Fruit fly (Drosophila melanogaster): Measurements from ENCODE around the gene His2Av.
A peak's percentile ranks its signal among the peaks of the same experiment; 100 is the strongest.

The His2Av gene

dm6 chr3R:26892764-26893163 is 26.0 kb downstream of the His2Av start (continued):
- no peak for TF ChIP-seq CG9876 (GFP tag; optimal IDR thresholded peaks at IDR 0.05)
- TF ChIP-seq CG32532 (GFP tag; IDR thresholded peaks at IDR 0.05) = peak; percentile 26; the same call in 1 of the 2 replicates
- TF ChIP-seq fd96Cb (tag; optimal IDR thresholded peaks at IDR 0.05) = peak; percentile 52
- TF ChIP-seq run (tag; optimal IDR thresholded peaks at IDR 0.05) = no peak
- peak; percentile 25 for TF ChIP-seq dm (GFP tag; optimal IDR thresholded peaks at IDR 0.05)
- TF ChIP-seq ems (GFP tag; optimal IDR thresholded peaks at IDR 0.05) = no peak
- TF ChIP-seq CG2202 (tag; optimal IDR thresholded peaks at IDR 0.05) = no peak
- TF ChIP-seq Rfx (GFP tag; IDR thresholded peaks at IDR 0.05) = 0 out of 2 replicates have a peak, but pooled peaks have one; percentile 35
- no peak for TF ChIP-seq pan (optimal IDR thresholded peaks at IDR 0.05)
- no peak for TF ChIP-seq pan (GFP tag; optimal IDR thresholded peaks at IDR 0.05 in 1 of 2, IDR thresholded peaks at IDR 0.05 in 1 of 2)
- no peak for TF ChIP-seq CG31365 (tag; optimal IDR thresholded peaks at IDR 0.05)
- TF ChIP-seq disco-r (GFP tag; optimal IDR thresholded peaks at IDR 0.05) = peak; percentile 13
- TF ChIP-seq BtbVII (GFP tag; optimal IDR thresholded peaks at IDR 0.05) = no peak
- no peak for TF ChIP-seq crc (GFP tag; optimal IDR thresholded peaks at IDR 0.05)
- 0 out of 3 replicates have a peak, but pooled peaks have one; percentile 37 for TF ChIP-seq CG11695 (GFP tag; IDR thresholded peaks at IDR 0.05)
- no peak for TF ChIP-seq CG2199 (GFP tag; IDR thresholded peaks at IDR 0.05)
- TF ChIP-seq E2f2 (GFP tag; IDR thresholded peaks at IDR 0.05) = no peak
- no peak for TF ChIP-seq CG3838 (GFP tag; optimal IDR thresholded peaks at IDR 0.05)
- TF ChIP-seq inv (GFP tag; IDR thresholded peaks at IDR 0.05; ENCODE audit: partially characterized antibody) = no peak
- no peak for TF ChIP-seq Hmx (GFP tag; optimal IDR thresholded peaks at IDR 0.05)
- no peak for TF ChIP-seq CTCF (GFP tag; optimal IDR thresholded peaks at IDR 0.05)
- peak; percentile 22 for TF ChIP-seq Blimp-1 (GFP tag; optimal IDR thresholded peaks at IDR 0.05)
- peak; percentile 28 for TF ChIP-seq jing (GFP tag; optimal IDR thresholded peaks at IDR 0.05)
- TF ChIP-seq z (GFP tag; IDR thresholded peaks at IDR 0.05) = no peak
- peak; percentile 33; the same call in 1 of the 2 replicates for TF ChIP-seq CG14014 (GFP tag; IDR thresholded peaks at IDR 0.05)
- TF ChIP-seq nerfin-1 (tag; optimal IDR thresholded peaks at IDR 0.05) = no peak
- 0 out of 2 replicates have a peak, but pooled peaks have one; percentile 17 for TF ChIP-seq E2f1 (GFP tag; IDR thresholded peaks at IDR 0.05)
- TF ChIP-seq Elba2 (GFP tag; optimal IDR thresholded peaks at IDR 0.05) = no peak
- peak; percentile 12 for TF ChIP-seq Chrac-16 (GFP tag; optimal IDR thresholded peaks at IDR 0.05)
- no peak for TF ChIP-seq CG1647 (GFP tag; optimal IDR thresholded peaks at IDR 0.05)
- peak; percentile 37 for TF ChIP-seq Ets65A (GFP tag)
- TF ChIP-seq CG1602 (GFP tag; optimal IDR thresholded peaks at IDR 0.05) = peak; percentile 7
- TF ChIP-seq CG10267 (tag; optimal IDR thresholded peaks at IDR 0.05) = peak; percentile 1
- TF ChIP-seq Usf (GFP tag; optimal IDR thresholded peaks at IDR 0.05) = no peak
- no peak for TF ChIP-seq Dfd (GFP tag; optimal IDR thresholded peaks at IDR 0.05)
- TF ChIP-seq kni (GFP tag; optimal IDR thresholded peaks at IDR 0.05) = no peak
- peak; percentile 27; the same call in 1 of the 2 replicates for TF ChIP-seq sisA (GFP tag; IDR thresholded peaks at IDR 0.05)
- TF ChIP-seq CG4820 (GFP tag; optimal IDR thresholded peaks at IDR 0.05) = no peak
- no peak for TF ChIP-seq ab (GFP tag; optimal IDR thresholded peaks at IDR 0.05)
- peak; percentile 41 for TF ChIP-seq CG15601 (tag; optimal IDR thresholded peaks at IDR 0.05)
- TF ChIP-seq Sox102F (GFP tag; optimal IDR thresholded peaks at IDR 0.05) = peak; percentile 61
- TF ChIP-seq Jarid2 (GFP tag; optimal IDR thresholded peaks at IDR 0.05) = no peak
- TF ChIP-seq nmo (GFP tag; optimal IDR thresholded peaks at IDR 0.05) = peak; percentile 48
- no peak for TF ChIP-seq ato (GFP tag; IDR thresholded peaks at IDR 0.05; ENCODE audit: partially characterized antibody)
- peak; percentile 41 for TF ChIP-seq CG11504 (tag; optimal IDR thresholded peaks at IDR 0.05)
- peak; percentile 93 for TF ChIP-seq grn (GFP tag; optimal IDR thresholded peaks at IDR 0.05)
- TF ChIP-seq Ptx1 (GFP tag; IDR thresholded peaks at IDR 0.05) = peak; percentile 45
- TF ChIP-seq CG10979 (tag; optimal IDR thresholded peaks at IDR 0.05) = peak; percentile 38
- no peak for TF ChIP-seq CG33213 (GFP tag; optimal IDR thresholded peaks at IDR 0.05)
- TF ChIP-seq slou (GFP tag; optimal IDR thresholded peaks at IDR 0.05) = no peak
- TF ChIP-seq zfh1 (GFP tag; IDR thresholded peaks at IDR 0.05) = peak; percentile 41; the same call in 1 of the 3 replicates
- TF ChIP-seq HHEX (GFP tag; optimal IDR thresholded peaks at IDR 0.05) = no peak
- TF ChIP-seq her (GFP tag; optimal IDR thresholded peaks at IDR 0.05) = no peak
